Fruit fly (Drosophila melanogaster) whole organism, wandering third instar larva: ENCODE measurements around the gene CG13251.

Experiments
- Abd-B ChIP-seq: fragments of >200 bp; optimal IDR thresholded peaks from 2 replicates; lab custom pipeline; 2017; ENCODE audit warnings: missing biosample characterization, missing genetic modification characterization
- CG32264 ChIP-seq: fragments of 200-800 bp; sonication (Bioruptor generic); optimal IDR thresholded peaks from 2 replicates; lab custom pipeline; 2016; ENCODE audit warnings: missing biosample characterization, missing genetic modification characterization
- CG9705 ChIP-seq: fragments of 200-800 bp; sonication (Bioruptor generic); optimal IDR thresholded peaks from 2 replicates; lab custom pipeline; 2018; ENCODE audit warnings: missing biosample characterization, mild to moderate bottlenecking, missing genetic modification characterization
- CrebA ChIP-seq: fragments of 200-800 bp; sonication (Bioruptor generic); optimal IDR thresholded peaks from 2 replicates; lab custom pipeline; 2016; ENCODE audit warnings: missing biosample characterization, mild to moderate bottlenecking, missing genetic modification characterization, borderline replicate concordance
- Dfd ChIP-seq: fragments of >200 bp; optimal IDR thresholded peaks from 2 replicates; lab custom pipeline; 2017; ENCODE audit warnings: missing biosample characterization, missing genetic modification characterization
- Dif ChIP-seq: fragments of 200-275, 200-300 bp; sonication (Bioruptor generic); optimal IDR thresholded peaks from 2 replicates; lab custom pipeline; 2018; ENCODE audit warnings: missing biosample characterization, missing genetic modification characterization; ENCODE audit not compliant: partially characterized antibody
- GATAd ChIP-seq: sonication (Bioruptor generic); optimal IDR thresholded peaks from 2 replicates; lab custom pipeline; 2016; ENCODE audit warnings: missing biosample characterization, missing genetic modification characterization
- HLH106 ChIP-seq: fragments of 200-800 bp; optimal IDR thresholded peaks from 3 replicates; lab custom pipeline; 2019; ENCODE audit warnings: missing biosample characterization, mild to moderate bottlenecking, missing genetic modification characterization, moderate library complexity
- Hnf4 ChIP-seq: fragments of 200-800 bp; sonication (Bioruptor generic); optimal IDR thresholded peaks from 2 replicates; lab custom pipeline; 2016; ENCODE audit warnings: missing biosample characterization, mild to moderate bottlenecking, missing genetic modification characterization
- Hr78 ChIP-seq: fragments of >200 bp; optimal IDR thresholded peaks from 2 replicates; lab custom pipeline; 2017; ENCODE audit warnings: missing biosample characterization, missing genetic modification characterization
- Hr83 ChIP-seq: fragments of 200-300 bp; sonication (Bioruptor generic); optimal IDR thresholded peaks from 2 replicates; lab custom pipeline; 2016; ENCODE audit warnings: missing biosample characterization, mild to moderate bottlenecking, missing genetic modification characterization, moderate library complexity; ENCODE audit not compliant: poor library complexity, severe bottlenecking
- Jra ChIP-seq: sonication (Bioruptor generic); optimal IDR thresholded peaks from 2 replicates; lab custom pipeline; 2016; ENCODE audit warnings: missing biosample characterization, missing genetic modification characterization
- Mio ChIP-seq: sonication (Bioruptor generic); optimal IDR thresholded peaks from 2 replicates; lab custom pipeline; 2016; ENCODE audit warnings: missing biosample characterization, missing genetic modification characterization
- Myc ChIP-seq: fragments of >200 bp; optimal IDR thresholded peaks from 2 replicates; lab custom pipeline; 2017
- N ChIP-seq: fragments of >200 bp; optimal IDR thresholded peaks from 2 replicates; lab custom pipeline; 2018; ENCODE audit warnings: missing biosample characterization, missing external identifiers, missing genetic modification characterization
- OdsH ChIP-seq: fragments of 200-800 bp; sonication (Bioruptor generic); optimal IDR thresholded peaks from 2 replicates; lab custom pipeline; 2016; ENCODE audit warnings: missing biosample characterization, mild to moderate bottlenecking, missing genetic modification characterization
- Rel ChIP-seq, 2 experiments: fragments of 200-800 bp; sonication (Bioruptor generic) in 1 of 2; optimal IDR thresholded peaks; 2 replicates in 1 of 2; 3 replicates in 1 of 2; lab custom pipeline; 2016 to 2019; ENCODE audit warnings: mild to moderate bottlenecking in 2 of 2, missing biosample characterization in 2 of 2, missing genetic modification characterization in 2 of 2, moderate library complexity in 1 of 2
- Sp1 ChIP-seq: fragments of 200-800 bp; sonication (Bioruptor generic); optimal IDR thresholded peaks from 3 replicates; lab custom pipeline; 2019; ENCODE audit warnings: missing biosample characterization, mild to moderate bottlenecking, missing genetic modification characterization, moderate library complexity
- Vsx2 ChIP-seq: fragments of 200-300, 225-300 bp; sonication (Bioruptor generic); optimal IDR thresholded peaks from 2 replicates; lab custom pipeline; 2018; ENCODE audit warnings: missing biosample characterization, missing genetic modification characterization; ENCODE audit not compliant: partially characterized antibody
- br ChIP-seq: fragments of 200-800 bp; sonication (Bioruptor generic); optimal IDR thresholded peaks from 2 replicates; lab custom pipeline; 2016; ENCODE audit warnings: missing biosample characterization, missing genetic modification characterization
- brk ChIP-seq: fragments of 200-800 bp; sonication (Bioruptor generic); optimal IDR thresholded peaks from 2 replicates; lab custom pipeline; 2016; ENCODE audit warnings: missing biosample characterization, mild to moderate bottlenecking, missing genetic modification characterization
- dl ChIP-seq, 2 experiments: fragments of 175-275, 200-275 bp in 1 of 2; fragments of 200-275 bp in 1 of 2; sonication (Bioruptor generic); optimal IDR thresholded peaks; lab custom pipeline; 2018; ENCODE audit warnings: mild to moderate bottlenecking in 2 of 2, missing biosample characterization in 2 of 2, missing genetic modification characterization in 2 of 2, moderate library complexity in 2 of 2; ENCODE audit not compliant: partially characterized antibody in 2 of 2, insufficient read depth in 1 of 2
- dmrt93B ChIP-seq: fragments of 200-800 bp; sonication (Bioruptor generic); optimal IDR thresholded peaks from 2 replicates; lab custom pipeline; 2018; ENCODE audit warnings: missing biosample characterization, mild to moderate bottlenecking, missing genetic modification characterization
- dsf ChIP-seq: sonication (Bioruptor generic); optimal IDR thresholded peaks from 2 replicates; lab custom pipeline; 2016; ENCODE audit warnings: missing biosample characterization, missing genetic modification characterization, borderline replicate concordance
- ey ChIP-seq: fragments of 200-800 bp; sonication (Bioruptor generic); optimal IDR thresholded peaks from 2 replicates; lab custom pipeline; 2016; ENCODE audit warnings: missing biosample characterization, missing genetic modification characterization
- foxo ChIP-seq, 2 experiments: fragments of 200-800 bp; sonication (Bioruptor generic); optimal IDR thresholded peaks; 2 replicates in 1 of 2; 3 replicates in 1 of 2; lab custom pipeline; 2016 to 2017; ENCODE audit warnings: missing biosample characterization in 2 of 2, missing genetic modification characterization in 2 of 2
- fru ChIP-seq: fragments of 200-800 bp; sonication (Bioruptor generic); optimal IDR thresholded peaks from 3 replicates; lab custom pipeline; 2016; ENCODE audit warnings: missing biosample characterization, mild to moderate bottlenecking, missing genetic modification characterization
- h ChIP-seq: fragments of 200-800 bp; sonication (Bioruptor generic); optimal IDR thresholded peaks from 3 replicates; lab custom pipeline; 2016; ENCODE audit warnings: missing biosample characterization, mild to moderate bottlenecking, missing genetic modification characterization
- jim ChIP-seq: fragments of 175-275, 200-325 bp; sonication (Bioruptor generic); optimal IDR thresholded peaks from 2 replicates; lab custom pipeline; 2016; ENCODE audit warnings: missing biosample characterization, mild to moderate bottlenecking, missing genetic modification characterization
- lola ChIP-seq: fragments of >200 bp; optimal IDR thresholded peaks from 2 replicates; lab custom pipeline; 2017; ENCODE audit warnings: missing biosample characterization, missing genetic modification characterization
- pan ChIP-seq: fragments of >200 bp; optimal IDR thresholded peaks from 2 replicates; lab custom pipeline; 2017
- psq ChIP-seq: fragments of 200-800 bp; sonication (Bioruptor generic); optimal IDR thresholded peaks from 3 replicates; lab custom pipeline; 2017; ENCODE audit warnings: missing biosample characterization, mild to moderate bottlenecking, missing genetic modification characterization, moderate library complexity
- rgr ChIP-seq: fragments of 200-800 bp; sonication (Bioruptor generic); optimal IDR thresholded peaks from 3 replicates; lab custom pipeline; 2016; ENCODE audit warnings: missing biosample characterization, mild to moderate bottlenecking, missing genetic modification characterization
- sage ChIP-seq: fragments of 200-800 bp; sonication (Bioruptor generic); optimal IDR thresholded peaks from 2 replicates; lab custom pipeline; 2016; ENCODE audit warnings: missing biosample characterization, mild to moderate bottlenecking, missing genetic modification characterization
- sv ChIP-seq: fragments of 200-800 bp; sonication (Bioruptor generic); optimal IDR thresholded peaks from 3 replicates; lab custom pipeline; 2016; ENCODE audit warnings: missing biosample characterization, missing genetic modification characterization
- tai ChIP-seq: sonication (Bioruptor generic); optimal IDR thresholded peaks from 2 replicates; lab custom pipeline; 2016; ENCODE audit warnings: missing biosample characterization, missing genetic modification characterization
- usp ChIP-seq: fragments of >200 bp; optimal IDR thresholded peaks from 2 replicates; lab custom pipeline; 2017; ENCODE audit warnings: missing biosample characterization, missing genetic modification characterization
- woc ChIP-seq: sonication (Bioruptor generic); optimal IDR thresholded peaks from 2 replicates; lab custom pipeline; 2016; ENCODE audit warnings: missing biosample characterization, mild to moderate bottlenecking, missing genetic modification characterization

Gene CG13251

dm6 chr3L:20622184-20622583 lies 14.8 kb upstream of the CG13251 start:
- no peak for TF ChIP-seq CrebA
- TF ChIP-seq CG32264 = no peak
- no peak for TF ChIP-seq Dfd
- TF ChIP-seq usp (GFP tag; lab: Kevin White, UChicago) = no peak
- no peak for TF ChIP-seq lola (GFP tag; lab: Kevin White, UChicago)
- no peak for TF ChIP-seq Mio (GFP tag; lab: Kevin White, UChicago)
- TF ChIP-seq rgr (GFP tag; lab: Kevin White, UChicago) = no peak
- TF ChIP-seq N (GFP tag; lab: Kevin White, UChicago) = no peak
- TF ChIP-seq pan = no peak
- no peak for TF ChIP-seq Myc (lab: Kevin White, UChicago)

DNA sequence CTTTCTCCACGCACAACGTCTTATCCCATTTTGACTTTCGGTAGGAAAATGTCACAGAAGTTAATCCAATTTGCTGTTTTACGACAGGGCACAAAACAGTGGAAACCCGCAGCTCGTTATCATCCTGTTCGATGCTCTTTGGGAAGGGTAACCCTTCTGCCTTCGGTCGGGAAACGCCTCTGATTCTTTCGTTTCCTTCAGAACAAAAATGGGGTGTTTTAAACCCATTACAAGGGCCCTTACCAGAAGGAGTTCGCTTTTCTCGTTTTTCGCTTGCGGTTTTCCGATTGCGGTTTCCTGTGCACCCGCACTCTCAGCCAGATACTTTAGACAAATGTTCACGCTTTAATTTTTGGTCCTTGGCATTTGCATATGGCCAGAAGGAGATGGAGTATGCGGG lies 13.9 kb upstream of the CG13251 start:
- no peak for TF ChIP-seq sage
- no peak for TF ChIP-seq fru (GFP tag; lab: Kevin White, UChicago)
- TF ChIP-seq HLH106 = no peak
- no peak for TF ChIP-seq CG9705 (GFP tag; lab: Kevin White, UChicago)
- no peak for TF ChIP-seq br (GFP tag; lab: Kevin White, UChicago)
- TF ChIP-seq pan = no peak

DNA sequence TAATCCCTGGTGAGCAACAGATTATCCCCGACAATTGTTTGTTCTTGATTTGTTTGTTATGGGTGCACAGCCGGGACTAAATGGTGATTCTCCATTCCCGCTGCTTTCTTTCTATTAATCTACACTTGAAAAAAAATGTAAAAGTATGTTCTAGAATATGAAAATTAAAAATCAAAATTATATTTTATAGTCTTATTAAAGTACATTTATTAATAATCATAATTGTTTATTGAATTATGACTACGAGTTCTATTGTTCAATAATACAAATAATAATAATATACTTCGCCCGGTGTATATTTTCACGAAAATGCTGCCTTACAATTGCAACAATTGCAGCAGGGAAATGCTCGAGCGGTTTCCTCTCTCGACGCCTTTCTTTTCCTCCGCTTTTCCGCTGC lies 13.4 kb upstream of the CG13251 start:
- TF ChIP-seq jim (no peak), dsf (no peak), ey (GFP tag; lab: Kevin White, UChicago) (no peak), Myc (lab: Kevin White, UChicago) (no peak), lola (GFP tag; lab: Kevin White, UChicago) (no peak), N (GFP tag; lab: Kevin White, UChicago) (no peak)

DNA sequence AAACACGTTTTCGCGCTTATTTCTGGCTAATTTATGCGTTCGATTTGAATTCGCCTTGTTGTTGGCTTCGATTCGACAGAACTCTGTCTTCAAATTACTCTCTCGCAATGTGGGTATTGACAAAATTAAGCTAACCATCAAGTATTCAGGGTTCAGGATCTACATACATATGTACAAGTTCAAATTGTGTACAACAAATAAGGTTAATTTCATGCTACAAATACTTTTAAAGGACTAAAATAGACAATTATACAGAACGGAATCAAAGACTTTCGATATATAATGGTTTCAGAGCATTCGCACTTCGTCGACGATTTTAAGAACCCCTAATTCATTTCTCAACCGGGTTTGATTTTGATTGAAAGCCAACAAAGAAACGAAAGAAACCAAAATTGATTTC lies 12.4 kb upstream of the CG13251 start:
- TF ChIP-seq pan (no peak), HLH106 (peak; percentile 32), Hr78 (GFP tag; lab: Kevin White, UChicago) (no peak), CG32264 (no peak), lola (GFP tag; lab: Kevin White, UChicago) (no peak), GATAd (no peak), Dif (GFP tag; lab: Kevin White, UChicago) (no peak), fru (GFP tag; lab: Kevin White, UChicago) (peak; percentile 32), CrebA (no peak), brk (GFP tag; lab: Kevin White, UChicago) (no peak), woc (GFP tag; lab: Kevin White, UChicago) (peak; percentile 43), Vsx2 (GFP tag; lab: Kevin White, UChicago) (no peak), tai (GFP tag; lab: Kevin White, UChicago) (no peak), Rel (GFP tag; optimal IDR thresholded peaks at IDR 0.05; lab: Kevin White, UChicago) (no peak), Rel (tag; optimal IDR thresholded peaks at IDR 0.05; lab: Kevin White, UChicago) (no peak), psq (GFP tag; lab: Kevin White, UChicago) (no peak), OdsH (GFP tag; lab: Kevin White, UChicago) (peak; percentile 32), Mio (GFP tag; lab: Kevin White, UChicago) (no peak), Myc (lab: Kevin White, UChicago) (no peak), Abd-B (GFP tag; lab: Kevin White, UChicago) (no peak), br (GFP tag; lab: Kevin White, UChicago) (peak; percentile 7), h (GFP tag; lab: Kevin White, UChicago) (peak; percentile 20), dmrt93B (no peak), dsf (no peak), Hr83 (GFP tag; lab: Kevin White, UChicago) (no peak), sv (GFP tag; lab: Kevin White, UChicago) (no peak), N (GFP tag; lab: Kevin White, UChicago) (no peak), Dfd (no peak), Hnf4 (GFP tag; lab: Kevin White, UChicago) (no peak), rgr (GFP tag; lab: Kevin White, UChicago) (peak; percentile 48), ey (GFP tag; lab: Kevin White, UChicago) (peak; percentile 35), jim (no peak), CG9705 (GFP tag; lab: Kevin White, UChicago) (no peak), Sp1 (GFP tag; lab: Kevin White, UChicago) (peak; percentile 29), dl (GFP tag; optimal IDR thresholded peaks at IDR 0.05; lab: Kevin White, UChicago; ENCODE audit: insufficient read depth in 1 of 2, partially characterized antibody in 2 of 2) (no peak), sage (no peak), Jra (GFP tag; lab: Kevin White, UChicago) (no peak), foxo (GFP tag; optimal IDR thresholded peaks at IDR 0.05; lab: Kevin White, UChicago) (peak in 1 of 2 experiments; percentile 44), usp (GFP tag; lab: Kevin White, UChicago) (no peak)
